Worm (Caenorhabditis elegans) whole organism, late embryonic: ENCODE data around the gene rab-6.1.

ENCODE experiments used
- ama-1 ChIP-seq: fragments of 150-350 bp; optimal IDR thresholded peaks from 2 replicates; lab custom pipeline; 2014
- ceh-22 ChIP-seq: sonication (generic microtip); optimal IDR thresholded peaks from 2 replicates; lab custom pipeline; 2017; ENCODE audit warnings: missing biosample characterization, missing genetic modification characterization
- ceh-31 ChIP-seq: sonication (generic microtip); optimal IDR thresholded peaks from 2 replicates; lab custom pipeline; 2016; ENCODE audit warnings: missing genetic modification characterization, missing compliant biosample characterization
- ceh-34 ChIP-seq: sonication (generic microtip); optimal IDR thresholded peaks from 2 replicates; lab custom pipeline; 2016; ENCODE audit warnings: mild to moderate bottlenecking, missing genetic modification characterization, missing compliant biosample characterization
- ceh-6 ChIP-seq: fragments of 200-800 bp; sonication (Bioruptor generic); optimal IDR thresholded peaks from 2 replicates; lab custom pipeline; 2018; ENCODE audit warnings: mild to moderate bottlenecking, missing genetic modification characterization, missing compliant biosample characterization
- pha-2 ChIP-seq: sonication (generic microtip); optimal IDR thresholded peaks from 2 replicates; lab custom pipeline; 2017; ENCODE audit warnings: mild to moderate bottlenecking, missing genetic modification characterization, missing compliant biosample characterization
- tbx-2 ChIP-seq: sonication (generic microtip); optimal IDR thresholded peaks from 2 replicates; lab custom pipeline; 2016; ENCODE audit warnings: missing genetic modification characterization, missing compliant biosample characterization
- unc-86 ChIP-seq: sonication (generic microtip); optimal IDR thresholded peaks from 2 replicates; lab custom pipeline; 2016; ENCODE audit warnings: missing genetic modification characterization, missing compliant biosample characterization

ce11 chrIII:8999508-8999907, 6.2 kb downstream of the rab-6.1 start, which contains the start of gene F59B2.3:
- TF ChIP-seq ama-1 (no peak), ceh-31 (no peak), ceh-6 (no peak), ceh-22 (tag; lab: Kevin White, UChicago) (no peak), unc-86 (tag; lab: Kevin White, UChicago) (no peak), ceh-34 (tag; lab: Kevin White, UChicago) (no peak), tbx-2 (no peak), pha-2 (tag; lab: Kevin White, UChicago) (no peak)
